Worm (Caenorhabditis elegans) whole organism, L1 larva: ENCODE results near the gene F09G8.7.

Experiments used
- aha-1 ChIP-seq: fragments of 150-350 bp; optimal IDR thresholded peaks from 2 replicates; lab custom pipeline; 2014; ENCODE audit warnings: missing biosample characterization, missing genetic modification characterization
- alr-1 ChIP-seq: fragments of 200-800 bp; sonication (Bioruptor generic); optimal IDR thresholded peaks from 2 replicates; lab custom pipeline; 2018; ENCODE audit warnings: borderline replicate concordance, mild to moderate bottlenecking, missing genetic modification characterization, missing compliant biosample characterization
- ama-1 ChIP-seq: fragments of 150-350 bp; optimal IDR thresholded peaks from 2 replicates; lab custom pipeline; 2014
- grh-1 ChIP-seq: fragments of 200-800 bp; sonication (Bioruptor generic); IDR thresholded peaks from 2 replicates; pipeline ENCODE4 v1.3.6; 2022; ENCODE audit warnings: missing genetic modification reagents, missing genetic modification characterization, missing compliant biosample characterization
- lin-13 ChIP-seq: fragments of 150-350 bp; optimal IDR thresholded peaks from 2 replicates; lab custom pipeline; 2014; ENCODE audit warnings: missing biosample characterization, missing genetic modification reagents, missing genetic modification characterization
- nhr-11 ChIP-seq: fragments of 150-350 bp; optimal IDR thresholded peaks from 2 replicates; lab custom pipeline; 2014; ENCODE audit warnings: missing biosample characterization, missing genetic modification characterization
- nhr-77 ChIP-seq: fragments of 150-350 bp; optimal IDR thresholded peaks from 2 replicates; lab custom pipeline; 2014; ENCODE audit warnings: missing biosample characterization, missing genetic modification characterization
- pag-3 ChIP-seq: sonication (generic microtip); optimal IDR thresholded peaks from 2 replicates; lab custom pipeline; 2017; ENCODE audit warnings: missing genetic modification characterization, mild to moderate bottlenecking, missing compliant biosample characterization, antibody characterized with exemption, borderline replicate concordance; ENCODE audit not compliant: insufficient read depth
- pqm-1 ChIP-seq: sonication (generic microtip); optimal IDR thresholded peaks from 3 replicates; lab custom pipeline; 2017; ENCODE audit warnings: missing biosample characterization, missing genetic modification characterization
- unc-62 ChIP-seq: fragments of 150-350 bp; optimal IDR thresholded peaks from 2 replicates; lab custom pipeline; 2014; ENCODE audit warnings: missing biosample characterization, missing genetic modification reagents, missing genetic modification characterization
- unc-98 ChIP-seq: fragments of 200-800 bp; sonication (Bioruptor generic); IDR thresholded peaks from 2 replicates; pipeline ENCODE4 v1.3.6; 2022; ENCODE audit warnings: missing genetic modification characterization, missing compliant biosample characterization
- zip-4 ChIP-seq: fragments of 200-800 bp; sonication (Bioruptor generic); optimal IDR thresholded peaks from 2 replicates; lab custom pipeline; 2018; ENCODE audit warnings: mild to moderate bottlenecking, missing genetic modification characterization, moderate library complexity, missing compliant biosample characterization
- ztf-11 ChIP-seq, 2 experiments: sonication (generic microtip); optimal IDR thresholded peaks; 2 replicates each; lab custom pipeline; 2016 to 2017; ENCODE audit warnings: missing genetic modification characterization in 2 of 2, missing biosample characterization in 1 of 2, missing compliant biosample characterization in 1 of 2

DNA sequence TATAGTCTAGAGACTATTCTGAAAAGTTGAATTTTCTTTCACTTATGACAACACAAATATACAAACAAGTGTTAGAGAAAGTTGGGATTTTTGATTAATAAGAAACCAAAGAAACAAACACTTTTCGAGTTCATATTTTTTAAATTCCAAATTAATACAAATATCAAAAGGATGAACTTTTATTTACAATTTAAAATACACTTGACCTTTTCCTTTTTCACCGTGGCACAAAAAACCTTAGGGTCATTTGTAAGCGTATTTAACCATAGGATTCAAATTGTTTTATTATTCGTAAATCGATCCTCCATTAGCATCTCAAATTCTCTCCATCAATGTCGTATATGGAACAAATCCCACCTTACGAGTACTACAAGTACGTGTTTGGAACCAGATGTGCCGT, 32.3 kb downstream of the F09G8.7 start, which contains the start of gene C02F5.5:
- TF ChIP-seq lin-13 (no peak), ztf-11 (tag; optimal IDR thresholded peaks at IDR 0.05; lab: Kevin White, UChicago) (no peak), pag-3 (no peak), zip-4 (GFP tag; lab: Kevin White, UChicago) (no peak), unc-62 (no peak), grh-1 (GFP tag; lab: Robert Waterston, UW) (no peak), nhr-77 (no peak), ama-1 (lab: Kevin White, UChicago) (no peak), alr-1 (tag; lab: Kevin White, UChicago) (no peak), unc-98 (GFP tag; lab: Robert Waterston, UW) (no peak), nhr-11 (tag; lab: Kevin White, UChicago) (no peak), aha-1 (tag; lab: Kevin White, UChicago) (no peak), pqm-1 (tag; lab: Kevin White, UChicago) (no peak)
